Worm (Caenorhabditis elegans): ENCODE results near the gene F10B5.2.

Gene F10B5.2

ce11 chrII:8106921-8107695 is 37.5 kb upstream of the F10B5.2 start, which contains the start of the genes chst-1 and C41C4.9 (continued):
- TF ChIP-seq daf-12 (tag; optimal IDR thresholded peaks at IDR 0.05) (no peak), nhr-76 (tag; optimal IDR thresholded peaks at IDR 0.05) (no peak), Y105C5A.15 (GFP tag; IDR thresholded peaks at IDR 0.05) (peak; percentile 95), snpc-4 (tag; optimal IDR thresholded peaks at IDR 0.05) (peak; percentile 3), lin-1 (GFP tag; IDR thresholded peaks at IDR 0.05) (peak; percentile 96), hmg-1.1 (GFP tag; IDR thresholded peaks at IDR 0.05) (peak; percentile 76), F26F4.8 (GFP tag; conservative IDR thresholded peaks at IDR 0.05) (peak; percentile 97), ces-1 (GFP tag; optimal IDR thresholded peaks at IDR 0.05) (no peak), madf-9 (GFP tag; conservative IDR thresholded peaks at IDR 0.05) (peak; percentile 90), nhr-6 (tag; optimal IDR thresholded peaks at IDR 0.05) (peak; percentile 79), dmd-9 (GFP tag; IDR thresholded peaks at IDR 0.05) (peak; percentile 89; the same call in 1 of the 2 replicates), aha-1 (tag) (peak; percentile 93), Y5F2A.4 (GFP tag; optimal IDR thresholded peaks at IDR 0.05) (peak; percentile 86), fos-1 (tag; optimal IDR thresholded peaks at IDR 0.05) (no peak), daf-19 (GFP tag; conservative IDR thresholded peaks at IDR 0.05) (peak; percentile 87), Y75B8A.6 (GFP tag; IDR thresholded peaks at IDR 0.05) (0 out of 2 replicates have a peak, but pooled peaks have one; percentile 56), pqm-1 (tag; optimal IDR thresholded peaks at IDR 0.05) (peak; percentile 20), daf-16 (GFP tag; optimal IDR thresholded peaks at IDR 0.05) (peak; percentile 77 to 84), daf-16 (tag; optimal IDR thresholded peaks at IDR 0.05) (peak; percentile 69), madf-5 (GFP tag; IDR thresholded peaks at IDR 0.05) (peak; percentile 89 to 91; a peak in 3 of 4 replicates), ceh-20 (GFP tag; IDR thresholded peaks at IDR 0.05) (peak; percentile 80), ztf-7 (tag; optimal IDR thresholded peaks at IDR 0.05) (peak; percentile 60), egl-27 (tag; optimal IDR thresholded peaks at IDR 0.05) (no peak), nhr-28 (tag; optimal IDR thresholded peaks at IDR 0.05) (peak; percentile 25), lsy-2 (tag; optimal IDR thresholded peaks at IDR 0.05) (peak in 1 of 2 experiments; percentile 59), rbr-2 (tag; optimal IDR thresholded peaks at IDR 0.05) (peak; percentile 60), aly-2 (tag; optimal IDR thresholded peaks at IDR 0.05) (peak; percentile 79), egl-43 (GFP tag; IDR thresholded peaks at IDR 0.05) (no peak; the same call in 1 of the 2 replicates), ceh-44 (GFP tag; IDR thresholded peaks at IDR 0.05) (peak; percentile 79; the same call in 1 of the 2 replicates), hlh-11 (tag; optimal IDR thresholded peaks at IDR 0.05) (peak; percentile 74), lin-13 (GFP tag; optimal IDR thresholded peaks at IDR 0.05) (peak; percentile 40), mep-1 (tag; optimal IDR thresholded peaks at IDR 0.05) (peak; percentile 78), unc-39 (tag; optimal IDR thresholded peaks at IDR 0.05) (no peak), ctbp-1 (GFP tag; IDR thresholded peaks at IDR 0.05) (peak; percentile 83), lin-15B (tag; optimal IDR thresholded peaks at IDR 0.05) (no peak), hlh-30 (tag; optimal IDR thresholded peaks at IDR 0.05; ENCODE audit: insufficient read depth) (peak; percentile 71), mes-2 (tag; optimal IDR thresholded peaks at IDR 0.05; ENCODE audit: poor library complexity, severe bottlenecking) (peak; percentile 91), ztf-11 (tag; optimal IDR thresholded peaks at IDR 0.05) (no peak), T26A8.4 (GFP tag; IDR thresholded peaks at IDR 0.05) (peak; percentile 91), mdt-29 (GFP tag; IDR thresholded peaks at IDR 0.05) (peak; percentile 76; the same call in 1 of the 2 replicates), duxl-1 (tag; optimal IDR thresholded peaks at IDR 0.05; ENCODE audit: poor library complexity) (peak; percentile 81), skn-1 (tag; optimal IDR thresholded peaks at IDR 0.05) (no peak), nhr-237 (tag; optimal IDR thresholded peaks at IDR 0.05) (no peak), lim-7 (GFP tag; IDR thresholded peaks at IDR 0.05) (peak; percentile 98; the same call in 1 of the 2 replicates), zag-1 (tag; optimal IDR thresholded peaks at IDR 0.05) (no peak), nhr-10 (tag; optimal IDR thresholded peaks at IDR 0.05) (no peak), F10B5.3 (tag; optimal IDR thresholded peaks at IDR 0.05) (peak; percentile 48), set-16 (GFP tag; IDR thresholded peaks at IDR 0.05) (no peak), spr-3 (GFP tag; optimal IDR thresholded peaks at IDR 0.05) (peak; percentile 86), arid-1 (GFP tag; conservative IDR thresholded peaks at IDR 0.05) (peak; percentile 91)

Measured in whole organism, L4 larva.